Worm (Caenorhabditis elegans): ENCODE measurements around the gene srv-6.

srv-6 gene

DNA sequence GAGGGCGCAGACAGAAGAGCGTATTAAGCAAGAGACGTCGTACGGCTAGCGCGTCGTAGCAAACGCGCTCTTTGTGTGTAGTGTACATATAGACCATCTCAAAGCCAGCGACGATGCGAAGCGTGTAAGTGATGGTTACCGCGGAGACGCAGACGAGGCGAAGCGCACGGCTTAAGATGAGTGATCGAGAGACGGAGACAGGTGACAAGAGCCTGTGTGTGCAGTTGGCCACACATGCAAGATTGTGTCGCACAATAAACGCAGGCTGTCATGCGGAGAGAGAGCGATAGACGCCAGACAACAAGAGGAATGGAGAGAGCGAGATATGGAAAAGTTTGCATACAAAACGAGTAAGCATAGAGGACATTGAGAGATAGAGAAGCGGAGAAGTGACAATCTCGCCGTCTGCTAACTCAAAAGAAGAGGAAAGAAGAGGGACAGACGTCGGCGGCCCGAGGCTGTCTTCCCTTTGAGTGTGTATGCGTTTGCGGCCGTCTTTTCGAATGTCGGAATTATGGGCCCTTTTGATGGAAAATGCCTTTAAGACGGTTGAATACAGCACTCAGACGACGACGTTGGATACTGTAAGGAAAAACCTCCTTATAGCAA lies 34.0 kb upstream of the srv-6 start (continued):
- TF ChIP-seq let-607 (tag; optimal IDR thresholded peaks at IDR 0.05) = peak; percentile 44 to 82
- TF ChIP-seq F52B5.7 (tag; optimal IDR thresholded peaks at IDR 0.05) = peak; percentile 50
- peak; percentile 45 for TF ChIP-seq F10E7.11 (tag; optimal IDR thresholded peaks at IDR 0.05)
- TF ChIP-seq ama-1 (optimal IDR thresholded peaks at IDR 0.05) = peak; percentile 56
- TF ChIP-seq ama-1 (GFP tag; optimal IDR thresholded peaks at IDR 0.05) = no peak
- TF ChIP-seq unc-130 (GFP tag; optimal IDR thresholded peaks at IDR 0.05) = no peak
- peak; percentile 58; the same call in 1 of the 2 replicates for TF ChIP-seq egl-44 (GFP tag; IDR thresholded peaks at IDR 0.05)
- peak; percentile 21; the same call in 1 of the 2 replicates for TF ChIP-seq lin-26 (GFP tag; IDR thresholded peaks at IDR 0.05)
- no peak for TF ChIP-seq unc-62 (GFP tag; optimal IDR thresholded peaks at IDR 0.05)
- no peak for TF ChIP-seq rec-8 (tag; optimal IDR thresholded peaks at IDR 0.05)
- TF ChIP-seq Y56A3A.18 (GFP tag; IDR thresholded peaks at IDR 0.05) = peak; percentile 46; the same call in 1 of the 2 replicates
- TF ChIP-seq nhr-90 (tag; optimal IDR thresholded peaks at IDR 0.05) = no peak
- TF ChIP-seq F22D6.2 (tag; optimal IDR thresholded peaks at IDR 0.05) = no peak
- peak; percentile 42 for TF ChIP-seq snpc-4 (GFP tag; optimal IDR thresholded peaks at IDR 0.05)
- TF ChIP-seq snpc-4 (tag; optimal IDR thresholded peaks at IDR 0.05) = peak in 3 of 4 experiments; percentile 40 to 73 (median 45)
- peak; percentile 60 for TF ChIP-seq tlf-1 (GFP tag; optimal IDR thresholded peaks at IDR 0.05)
- peak; percentile 25 for TF ChIP-seq die-1 (tag; optimal IDR thresholded peaks at IDR 0.05)
- TF ChIP-seq attf-5 (GFP tag; optimal IDR thresholded peaks at IDR 0.05) = peak; percentile 34
- TF ChIP-seq egl-18 (GFP tag; IDR thresholded peaks at IDR 0.05) = peak; percentile 65; the same call in 1 of the 2 replicates
- no peak for TF ChIP-seq F57A8.1 (GFP tag; optimal IDR thresholded peaks at IDR 0.05)
- TF ChIP-seq let-526 (GFP tag; IDR thresholded peaks at IDR 0.05) = no peak
- no peak for TF ChIP-seq nhr-27 (tag; optimal IDR thresholded peaks at IDR 0.05)
- no peak for TF ChIP-seq lir-1 (GFP tag; conservative IDR thresholded peaks at IDR 0.05)
- TF ChIP-seq T07F8.4 (tag; optimal IDR thresholded peaks at IDR 0.05) = no peak
- no peak for TF ChIP-seq snpc-1.3 (tag; optimal IDR thresholded peaks at IDR 0.05; ENCODE audit: insufficient read depth)
- TF ChIP-seq lin-40 (tag; optimal IDR thresholded peaks at IDR 0.05) = peak; percentile 96
- peak; percentile 28 for TF ChIP-seq madf-10 (tag; optimal IDR thresholded peaks at IDR 0.05)

DNA sequence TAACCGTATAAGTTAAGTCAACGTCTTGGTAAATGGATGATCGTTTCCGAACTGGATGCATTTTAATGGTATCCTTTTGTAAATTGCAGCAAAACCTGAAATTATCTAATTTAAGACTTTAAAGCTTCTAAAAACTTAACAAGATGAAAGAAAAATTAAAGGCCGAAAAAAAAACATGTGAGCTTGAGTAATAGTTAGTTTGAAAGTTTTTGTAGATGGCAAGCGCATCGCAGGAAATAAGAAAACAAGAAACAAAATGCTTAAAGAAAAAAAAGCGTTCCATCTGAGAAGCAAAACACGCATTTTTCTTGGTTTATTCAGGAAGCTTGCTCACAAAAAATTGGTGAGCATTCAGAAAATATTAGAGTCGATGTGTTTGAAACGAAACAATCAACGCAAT lies 21.1 kb upstream of the srv-6 start, which contains the start of gene rab-37:
Gene rab-37, minus strand, starts transcription at position 101 of the 400 bp plus-strand sequence.
- no peak for TF ChIP-seq snpc-1.1 (tag; optimal IDR thresholded peaks at IDR 0.05; ENCODE audit: insufficient read depth)

DNA sequence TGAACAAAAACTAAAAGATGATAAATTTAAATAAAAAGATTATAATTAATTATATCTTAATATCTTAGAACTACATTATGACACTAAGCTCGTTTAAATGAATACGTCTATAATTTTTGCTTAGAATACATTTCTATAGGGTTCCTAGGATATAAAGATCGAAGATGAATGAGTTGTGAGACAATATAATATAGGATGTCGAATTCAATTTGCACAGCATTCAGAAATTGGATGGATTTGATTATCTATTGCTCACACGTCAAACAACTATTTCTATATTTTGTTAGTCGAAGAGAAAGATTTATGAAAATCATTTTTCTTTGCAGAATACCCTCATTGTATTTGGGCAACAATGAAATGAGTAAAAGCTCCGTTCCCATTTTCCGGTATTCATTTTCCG lies 17.9 kb upstream of the srv-6 start:
- no peak for TF ChIP-seq mel-28 (tag; optimal IDR thresholded peaks at IDR 0.05; ENCODE audit: borderline replicate concordance)
- no peak for TF ChIP-seq akir-1 (GFP tag; optimal IDR thresholded peaks at IDR 0.05)
- TF ChIP-seq hlh-26 (GFP tag; conservative IDR thresholded peaks at IDR 0.05) = no peak
- TF ChIP-seq nhr-27 (tag; optimal IDR thresholded peaks at IDR 0.05) = no peak
- TF ChIP-seq egrh-3 (GFP tag; IDR thresholded peaks at IDR 0.05) = no peak

DNA sequence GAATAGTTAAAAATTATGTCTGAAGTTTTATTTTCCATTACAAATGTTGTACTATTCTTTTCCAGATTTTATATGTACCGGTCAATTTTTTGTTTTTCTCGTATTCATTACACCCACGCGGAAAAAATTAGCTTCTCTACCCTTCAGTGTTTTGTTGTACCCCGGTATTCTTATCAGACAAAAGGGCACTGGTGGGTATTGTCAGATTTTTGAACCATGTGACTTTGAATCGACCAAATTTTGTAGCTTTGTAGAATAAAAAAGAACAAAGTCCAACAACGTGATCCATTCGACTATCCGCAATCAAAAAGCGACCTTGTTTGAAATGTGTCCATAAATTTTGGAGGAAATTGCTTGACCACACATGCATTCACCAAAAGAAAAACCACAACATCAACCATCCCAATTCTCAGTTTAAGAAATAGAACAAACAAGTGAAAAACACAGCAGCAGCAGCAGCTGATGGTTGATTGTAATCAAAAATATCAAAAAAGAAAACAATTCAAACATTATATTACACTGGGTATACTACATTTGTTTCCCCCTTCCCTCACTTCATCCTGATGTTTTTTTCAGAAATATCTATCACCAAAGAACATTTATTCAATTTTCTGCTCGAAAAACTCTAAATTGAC lies 12.3 kb upstream of the srv-6 start:
- TF ChIP-seq cebp-1 (GFP tag; IDR thresholded peaks at IDR 0.05) = no peak
- TF ChIP-seq cebp-1 (tag; optimal IDR thresholded peaks at IDR 0.05) = no peak
- 0 out of 2 replicates have a peak, but pooled peaks have one; percentile 35 for TF ChIP-seq Y53G8AR.9 (GFP tag; conservative IDR thresholded peaks at IDR 0.05)
- TF ChIP-seq athp-1 (tag; optimal IDR thresholded peaks at IDR 0.05) = no peak
